Fruit fly (Drosophila melanogaster): ENCODE results near the gene Ir76a.

Gene Ir76a

dm6 chr3L:19817807-19818531, 18.9 kb downstream of the Ir76a start, which contains the start of the genes Fibp and Deaf1 (continued):
- TF ChIP-seq CG33213 (GFP tag; optimal IDR thresholded peaks at IDR 0.05) (peak; percentile 80), sisA (GFP tag; IDR thresholded peaks at IDR 0.05) (peak; percentile 71), CG4360 (GFP tag; IDR thresholded peaks at IDR 0.05) (peak; percentile 96), CG6175 (GFP tag; IDR thresholded peaks at IDR 0.05) (peak; percentile 42; the same call in 1 of the 3 replicates), Rx (GFP tag; IDR thresholded peaks at IDR 0.05) (no peak; the same call in 1 of the 2 replicates), Sox100B (GFP tag; optimal IDR thresholded peaks at IDR 0.05) (peak; percentile 67), Sry-β (GFP tag; optimal IDR thresholded peaks at IDR 0.05) (peak; percentile 38), CG15601 (tag; optimal IDR thresholded peaks at IDR 0.05) (peak; percentile 65), Dp (GFP tag; optimal IDR thresholded peaks at IDR 0.05) (peak; percentile 2), CG11247 (GFP tag; IDR thresholded peaks at IDR 0.05) (peak; percentile 58; the same call in 1 of the 2 replicates), stwl (tag; optimal IDR thresholded peaks at IDR 0.05) (peak; percentile 48), CG12769 (tag; optimal IDR thresholded peaks at IDR 0.05) (peak; percentile 47), bbx (GFP tag; IDR thresholded peaks at IDR 0.05; ENCODE audit: partially characterized antibody) (peak; percentile 98), crp (GFP tag; optimal IDR thresholded peaks at IDR 0.05) (peak in 1 of 2 experiments; percentile 43), Hey (tag; optimal IDR thresholded peaks at IDR 0.05) (no peak), hth (optimal IDR thresholded peaks at IDR 0.05) (no peak), CG10274 (GFP tag; optimal IDR thresholded peaks at IDR 0.05) (no peak), CG10979 (tag; optimal IDR thresholded peaks at IDR 0.05) (peak; percentile 54), wek (GFP tag; optimal IDR thresholded peaks at IDR 0.05) (no peak), Lhr (GFP tag; optimal IDR thresholded peaks at IDR 0.05) (peak; percentile 68), HHEX (GFP tag; optimal IDR thresholded peaks at IDR 0.05) (no peak), run (tag; optimal IDR thresholded peaks at IDR 0.05) (no peak), pb (GFP tag; optimal IDR thresholded peaks at IDR 0.05) (peak; percentile 50), E2f2 (GFP tag; IDR thresholded peaks at IDR 0.05) (no peak), Mes4 (GFP tag; optimal IDR thresholded peaks at IDR 0.05) (peak; percentile 71), CG7271 (tag; optimal IDR thresholded peaks at IDR 0.05) (no peak), Oaz (GFP tag; IDR thresholded peaks at IDR 0.05) (peak; percentile 44; the same call in 1 of the 2 replicates), Dbx (GFP tag; IDR thresholded peaks at IDR 0.05) (peak; percentile 87), CG9932 (GFP tag; IDR thresholded peaks at IDR 0.05) (peak; percentile 96), Max (GFP tag; optimal IDR thresholded peaks at IDR 0.05) (peak; percentile 57), croc (GFP tag; conservative IDR thresholded peaks at IDR 0.05) (no peak; the same call in 2 of the 3 replicates), CG18619 (GFP tag; optimal IDR thresholded peaks at IDR 0.05) (peak; percentile 61), CG11085 (GFP tag; IDR thresholded peaks at IDR 0.05) (peak; percentile 62), Sin3A (optimal IDR thresholded peaks at IDR 0.05) (peak; percentile 68), CG17912 (GFP tag; optimal IDR thresholded peaks at IDR 0.05) (no peak), Taf1 (GFP tag; IDR thresholded peaks at IDR 0.05) (0 out of 2 replicates have a peak, but pooled peaks have one; percentile 12), danr (GFP tag; IDR thresholded peaks at IDR 0.05) (no peak), phol (tag; optimal IDR thresholded peaks at IDR 0.05) (peak; percentile 85), Fer2 (tag; optimal IDR thresholded peaks at IDR 0.05) (peak; percentile 60), CHES-1-like (GFP tag; optimal IDR thresholded peaks at IDR 0.05) (peak; percentile 83), chinmo (GFP tag; IDR thresholded peaks at IDR 0.05; ENCODE audit: partially characterized antibody) (peak; percentile 98), CG15514 (GFP tag; optimal IDR thresholded peaks at IDR 0.05) (peak; percentile 96), cg (GFP tag; optimal IDR thresholded peaks at IDR 0.05) (no peak), cato (GFP tag; optimal IDR thresholded peaks at IDR 0.05; ENCODE audit: borderline replicate concordance) (peak; percentile 57), pum (GFP tag; optimal IDR thresholded peaks at IDR 0.05) (peak; percentile 82), hkb (optimal IDR thresholded peaks at IDR 0.05) (no peak), hkb (GFP tag; IDR thresholded peaks at IDR 0.05) (no peak), gcm2 (GFP tag; optimal IDR thresholded peaks at IDR 0.05) (peak; percentile 14), CG3838 (GFP tag; optimal IDR thresholded peaks at IDR 0.05) (peak; percentile 11), CkIIα-i1 (GFP tag; IDR thresholded peaks at IDR 0.05) (no peak)
